Fruit fly (Drosophila melanogaster) whole organism, embryonic: Measurements from ENCODE around the gene Or88a.
A peak's percentile ranks its signal among the peaks of the same experiment; 100 is the strongest.

Source experiments
- Atf3 ChIP-seq: fragments of 200-800 bp; sonication (Bioruptor generic); optimal IDR thresholded peaks from 3 replicates; lab custom pipeline; 2016; ENCODE audit warnings: missing biosample characterization, missing genetic modification characterization
- CG12299 ChIP-seq: fragments of 200-800 bp; sonication (Bioruptor generic); optimal IDR thresholded peaks from 2 replicates; lab custom pipeline; 2018; ENCODE audit warnings: missing biosample characterization, mild to moderate bottlenecking, missing genetic modification characterization
- CG1233 ChIP-seq: fragments of 200-800 bp; sonication (Bioruptor generic); optimal IDR thresholded peaks from 4 replicates; lab custom pipeline; 2018; ENCODE audit warnings: missing biosample characterization, mild to moderate bottlenecking, missing genetic modification characterization
- CG13424 ChIP-seq: fragments of 200-800 bp; sonication (Bioruptor generic); optimal IDR thresholded peaks from 2 replicates; lab custom pipeline; 2019; ENCODE audit warnings: missing biosample characterization, mild to moderate bottlenecking, missing genetic modification characterization, moderate library complexity
- CG14667 ChIP-seq: fragments of 200-800 bp; sonication (Bioruptor generic); IDR thresholded peaks from 2 replicates; pipeline ENCODE4 v1.3.6; 2022; ENCODE audit warnings: missing biosample characterization, missing genetic modification characterization
- CG15073 ChIP-seq: fragments of 200-800 bp; sonication (Bioruptor generic); optimal IDR thresholded peaks from 2 replicates; lab custom pipeline; 2016; ENCODE audit warnings: missing biosample characterization, missing genetic modification characterization
- CG15514 ChIP-seq: fragments of 200-800 bp; sonication (Bioruptor generic); optimal IDR thresholded peaks from 3 replicates; lab custom pipeline; 2017; ENCODE audit warnings: missing biosample characterization, missing genetic modification characterization, mild to moderate bottlenecking, moderate library complexity, missing genetic modification reagents
- CG15696 ChIP-seq: fragments of 200-800 bp; sonication (Bioruptor generic); optimal IDR thresholded peaks from 2 replicates; lab custom pipeline; 2019; ENCODE audit warnings: missing biosample characterization, mild to moderate bottlenecking, missing genetic modification characterization, moderate library complexity
- CG1647 ChIP-seq: fragments of 200-800 bp; sonication (Bioruptor generic); optimal IDR thresholded peaks from 3 replicates; lab custom pipeline; 2016; ENCODE audit warnings: missing biosample characterization, missing genetic modification characterization
- CG16779 ChIP-seq: fragments of 200-800 bp; sonication (Bioruptor generic); IDR thresholded peaks from 2 replicates; pipeline ENCODE4 v1.3.6; 2022; ENCODE audit warnings: missing biosample characterization, missing genetic modification characterization
- CG16815 ChIP-seq: fragments of 200-800 bp; sonication (Bioruptor generic); optimal IDR thresholded peaks from 3 replicates; lab custom pipeline; 2017; ENCODE audit warnings: missing biosample characterization, mild to moderate bottlenecking, missing genetic modification characterization
- CG17359 ChIP-seq: fragments of 200-800 bp; sonication (Bioruptor generic); optimal IDR thresholded peaks from 3 replicates; lab custom pipeline; 2018; ENCODE audit warnings: missing biosample characterization, mild to moderate bottlenecking, missing genetic modification characterization, moderate library complexity
- CG17385 ChIP-seq: fragments of 200-800 bp; sonication (Bioruptor generic); optimal IDR thresholded peaks from 3 replicates; lab custom pipeline; 2018; ENCODE audit warnings: missing biosample characterization, mild to moderate bottlenecking, missing genetic modification characterization
- CG1792 ChIP-seq: fragments of 200-800 bp; sonication (Bioruptor generic); optimal IDR thresholded peaks from 2 replicates; lab custom pipeline; 2016; ENCODE audit warnings: missing biosample characterization, missing genetic modification characterization
- CG2202 ChIP-seq: fragments of 200-800 bp; sonication (Bioruptor generic); optimal IDR thresholded peaks from 2 replicates; lab custom pipeline; 2018; ENCODE audit warnings: missing biosample characterization, mild to moderate bottlenecking, missing genetic modification characterization
- CG3065 ChIP-seq: fragments of 200-800 bp; sonication (Bioruptor generic); optimal IDR thresholded peaks from 2 replicates; lab custom pipeline; 2016; ENCODE audit warnings: missing biosample characterization, missing genetic modification characterization
- CG32772 ChIP-seq: fragments of 200-800 bp; sonication (Bioruptor generic); IDR thresholded peaks from 2 replicates; pipeline ENCODE4 v1.3.6; 2022; ENCODE audit warnings: missing biosample characterization, missing genetic modification characterization
- CG34224 ChIP-seq: fragments of 200-800 bp; sonication (Bioruptor generic); IDR thresholded peaks from 3 replicates; pipeline ENCODE4 v1.3.6; 2022; ENCODE audit warnings: missing biosample characterization, missing genetic modification characterization; ENCODE audit not compliant: partially characterized antibody
- CG9817 ChIP-seq: fragments of 200-800 bp; sonication (Bioruptor generic); optimal IDR thresholded peaks from 2 replicates; lab custom pipeline; 2018; ENCODE audit warnings: missing biosample characterization, mild to moderate bottlenecking, missing genetic modification characterization, moderate library complexity
- CG9876 ChIP-seq: fragments of 200-800 bp; sonication (Bioruptor generic); optimal IDR thresholded peaks from 2 replicates; lab custom pipeline; 2016; ENCODE audit warnings: missing biosample characterization, missing genetic modification characterization
- Dad ChIP-seq: fragments of 200-800 bp; sonication (Bioruptor generic); optimal IDR thresholded peaks from 3 replicates; lab custom pipeline; 2016; ENCODE audit warnings: missing biosample characterization, missing genetic modification characterization
- Dfd ChIP-seq, 2 experiments: fragments of >200 bp; optimal IDR thresholded peaks; 2 replicates each; lab custom pipeline; 2017; ENCODE audit warnings: missing biosample characterization in 2 of 2, missing genetic modification characterization in 2 of 2
- Dll ChIP-seq: fragments of 200-800 bp; sonication (Bioruptor generic); IDR thresholded peaks from 4 replicates; pipeline ENCODE4 v1.3.6; 2022; ENCODE audit warnings: missing biosample characterization, missing genetic modification characterization; ENCODE audit not compliant: partially characterized antibody
- E2f2 ChIP-seq: fragments of 200-800 bp; sonication (Bioruptor generic); IDR thresholded peaks from 2 replicates; pipeline ENCODE4 v1.3.6; 2022; ENCODE audit warnings: missing biosample characterization, missing genetic modification characterization
- Hand ChIP-seq: fragments of 200-800 bp; sonication (Bioruptor generic); optimal IDR thresholded peaks from 2 replicates; lab custom pipeline; 2017; ENCODE audit warnings: mild to moderate bottlenecking, missing biosample characterization, missing genetic modification reagents, missing genetic modification characterization
- MBD-R2 ChIP-seq: fragments of 200-800 bp; sonication (Bioruptor generic); IDR thresholded peaks from 2 replicates; pipeline ENCODE4 v1.3.6; 2022; ENCODE audit warnings: missing biosample characterization, missing genetic modification characterization
- Mad ChIP-seq: fragments of 200-800 bp; sonication (Bioruptor generic); optimal IDR thresholded peaks from 2 replicates; lab custom pipeline; 2016; ENCODE audit warnings: missing biosample characterization, missing genetic modification characterization
- Mrtf ChIP-seq: fragments of 200-800 bp; sonication (Bioruptor generic); IDR thresholded peaks from 3 replicates; pipeline ENCODE4 v1.3.6; 2022; ENCODE audit warnings: missing biosample characterization, missing genetic modification characterization
- Nf-YA ChIP-seq: fragments of 200-800 bp; sonication (Bioruptor generic); IDR thresholded peaks from 2 replicates; pipeline ENCODE4 v1.3.6; 2022; ENCODE audit warnings: missing biosample characterization, missing genetic modification characterization
- Six4 ChIP-seq: fragments of 200-800 bp; sonication (Bioruptor generic); optimal IDR thresholded peaks from 2 replicates; lab custom pipeline; 2016; ENCODE audit warnings: missing biosample characterization, missing genetic modification characterization
- Sry-β ChIP-seq: fragments of 200-800 bp; sonication (Bioruptor generic); optimal IDR thresholded peaks from 2 replicates; lab custom pipeline; 2018; ENCODE audit warnings: missing biosample characterization, mild to moderate bottlenecking, missing genetic modification characterization, moderate library complexity
- abd-A ChIP-seq: fragments of 200-800 bp; sonication (Bioruptor generic); optimal IDR thresholded peaks from 3 replicates; lab custom pipeline; 2019; ENCODE audit warnings: missing biosample characterization, mild to moderate bottlenecking, missing genetic modification characterization, moderate library complexity
- ac ChIP-seq: fragments of 200-800 bp; sonication (Bioruptor generic); optimal IDR thresholded peaks from 3 replicates; lab custom pipeline; 2017; ENCODE audit warnings: missing biosample characterization, mild to moderate bottlenecking, missing genetic modification characterization
- cato ChIP-seq: fragments of 200-800 bp; sonication (Bioruptor generic); optimal IDR thresholded peaks from 2 replicates; lab custom pipeline; 2016; ENCODE audit warnings: missing biosample characterization, missing genetic modification characterization, borderline replicate concordance
- chif ChIP-seq, 2 experiments: fragments of 200-800 bp; sonication (Bioruptor generic); optimal IDR thresholded peaks; 3 replicates each; lab custom pipeline; 2016; ENCODE audit warnings: missing biosample characterization in 2 of 2, missing genetic modification characterization in 2 of 2
- chm ChIP-seq: fragments of 200-800 bp; sonication (Bioruptor generic); IDR thresholded peaks from 2 replicates; pipeline ENCODE4 v1.3.6; 2022; ENCODE audit warnings: missing biosample characterization, missing genetic modification characterization
- dan ChIP-seq: fragments of 200-800 bp; sonication (Bioruptor generic); IDR thresholded peaks from 2 replicates; pipeline ENCODE4 v1.3.6; 2022; ENCODE audit warnings: missing biosample characterization, missing genetic modification characterization
- dmrt11E ChIP-seq: fragments of 200-800 bp; sonication (Bioruptor generic); optimal IDR thresholded peaks from 3 replicates; lab custom pipeline; 2018; ENCODE audit warnings: missing biosample characterization, mild to moderate bottlenecking, missing genetic modification characterization, moderate library complexity
- eyg ChIP-seq: fragments of 200-800 bp; sonication (Bioruptor generic); optimal IDR thresholded peaks from 3 replicates; lab custom pipeline; 2016; ENCODE audit warnings: missing biosample characterization, missing genetic modification characterization
- hbn ChIP-seq: fragments of 200-800 bp; sonication (Bioruptor generic); IDR thresholded peaks from 2 replicates; pipeline ENCODE4 v1.3.6; 2022; ENCODE audit warnings: missing biosample characterization, missing genetic modification characterization; ENCODE audit not compliant: partially characterized antibody
- odd ChIP-seq: fragments of 200-800 bp; sonication (Bioruptor generic); optimal IDR thresholded peaks from 2 replicates; lab custom pipeline; 2017; ENCODE audit warnings: missing biosample characterization, mild to moderate bottlenecking, missing genetic modification characterization
- onecut ChIP-seq: fragments of 200-800 bp; sonication (Bioruptor generic); IDR thresholded peaks from 2 replicates; pipeline ENCODE4 v1.3.6; 2022; ENCODE audit warnings: missing biosample characterization, missing genetic modification characterization
- otp ChIP-seq: fragments of 200-800 bp; sonication (Bioruptor generic); IDR thresholded peaks from 3 replicates; pipeline ENCODE4, ENCODE4 v1.3.6; 2022; ENCODE audit warnings: missing biosample characterization, missing genetic modification characterization
- pnt ChIP-seq: fragments of 200-800 bp; sonication (Bioruptor generic); optimal IDR thresholded peaks from 3 replicates; lab custom pipeline; 2016; ENCODE audit warnings: missing biosample characterization, missing genetic modification characterization
- prd ChIP-seq, 3 experiments: fragments of >200 bp in 2 of 3; fragments of 200-800 bp in 1 of 3; sonication (Bioruptor generic) in 1 of 3; optimal IDR thresholded peaks in 2 of 3; IDR thresholded peaks in 1 of 3; 2 replicates in 2 of 3; 3 replicates in 1 of 3; pipeline versions ENCODE4 v1.3.6 to Lab custom; 2017 to 2022; ENCODE audit warnings: missing biosample characterization in 1 of 3, missing genetic modification characterization in 1 of 3
- sens ChIP-seq: fragments of 200-800 bp; sonication (Bioruptor generic); peaks from one replicate; lab custom pipeline; 2016; ENCODE audit warnings: missing biosample characterization, missing genetic modification characterization
- sens-2 ChIP-seq: fragments of 200-800 bp; sonication (Bioruptor generic); IDR thresholded peaks from 2 replicates; pipeline ENCODE4 v1.3.6; 2022; ENCODE audit warnings: missing biosample characterization, missing genetic modification characterization
- twi ChIP-seq: fragments of 200-800 bp; optimal IDR thresholded peaks from 2 replicates; lab custom pipeline; 2019; ENCODE audit warnings: missing biosample characterization, mild to moderate bottlenecking, missing genetic modification characterization, moderate library complexity
- zfh1 ChIP-seq: fragments of 200-800 bp; sonication (Bioruptor generic); IDR thresholded peaks from 3 replicates; pipeline ENCODE4 v1.3.6; 2022; ENCODE audit warnings: missing biosample characterization, missing genetic modification characterization

The Or88a gene

DNA sequence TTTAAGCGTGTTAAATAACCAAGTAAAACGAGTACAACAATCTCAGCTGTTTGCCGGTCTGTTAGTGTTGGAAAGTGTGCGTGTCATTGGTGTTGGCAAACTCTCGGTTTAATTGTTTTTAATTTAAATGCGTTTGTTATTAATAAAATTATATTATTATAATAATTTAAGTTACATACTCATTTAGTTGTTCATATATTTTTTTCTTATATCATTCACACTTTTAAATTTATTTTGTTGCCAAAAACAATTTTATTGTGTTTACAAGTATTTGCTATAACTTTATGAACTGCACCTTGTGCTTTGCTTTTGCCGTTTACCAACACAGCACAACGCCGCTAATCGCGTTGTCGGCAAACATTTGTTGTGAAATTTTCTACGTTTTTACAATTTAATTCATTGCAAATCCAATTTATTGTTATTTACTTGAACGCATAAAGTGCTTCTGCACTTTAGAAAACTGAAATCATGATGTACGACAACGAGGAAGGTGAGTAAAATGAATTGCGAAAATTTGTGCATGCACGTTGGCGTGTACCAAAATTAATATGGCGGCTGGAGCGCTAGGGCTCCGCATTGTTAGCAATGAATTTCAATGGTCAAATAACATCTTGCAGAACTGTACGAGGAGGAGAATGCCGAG, 16.4 kb downstream of the Or88a start, which contains the start of the genes 140up and Polr2B:
Gene 140up (minus strand): TSS at position 70 of the 643 bp plus-strand sequence.
Gene Polr2B (plus strand): TSS at position 313 of the 643 bp plus-strand sequence.
- TF ChIP-seq hbn, result no peak
- 0 out of 2 replicates have a peak, but pooled peaks have one; percentile 43 for TF ChIP-seq chm (GFP tag; lab: Robert Waterston, UW)
- TF ChIP-seq otp (GFP tag; lab: Robert Waterston, UW), result peak; percentile 76; the same call in 2 of the 3 replicates
- no peak for TF ChIP-seq Dfd (GFP tag; optimal IDR thresholded peaks at IDR 0.05; lab: Kevin White, UChicago)
- TF ChIP-seq dan (GFP tag; lab: Robert Waterston, UW), result peak; percentile 37; the same call in 1 of the 2 replicates
- peak; percentile 38 for TF ChIP-seq eyg (GFP tag; lab: Kevin White, UChicago)
- TF ChIP-seq abd-A, result no peak
- peak; percentile 86 for TF ChIP-seq CG12299 (tag; lab: Kevin White, UChicago)
- TF ChIP-seq Mrtf (GFP tag; lab: Robert Waterston, UW), result peak; percentile 88
- TF ChIP-seq CG17359 (tag; lab: Kevin White, UChicago), result peak; percentile 93
- peak; percentile 82 for TF ChIP-seq CG2202 (tag; lab: Kevin White, UChicago)
- TF ChIP-seq CG15514 (GFP tag; lab: Kevin White, UChicago), result peak; percentile 82
- TF ChIP-seq CG13424, result peak; percentile 95
- TF ChIP-seq CG17385 (GFP tag; lab: Kevin White, UChicago), result peak; percentile 89
- TF ChIP-seq CG15073 (GFP tag; lab: Kevin White, UChicago), result peak; percentile 67
- peak; percentile 80 for TF ChIP-seq odd (GFP tag; lab: Kevin White, UChicago)
- TF ChIP-seq CG34224 (GFP tag; lab: Robert Waterston, UW), result no peak
- TF ChIP-seq Sry-β (GFP tag; lab: Kevin White, UChicago), result peak; percentile 57
- peak; percentile 89 for TF ChIP-seq Six4 (GFP tag; lab: Kevin White, UChicago)
- peak; percentile 72 for TF ChIP-seq Hand (GFP tag; lab: Kevin White, UChicago)
- TF ChIP-seq CG16779 (GFP tag; lab: Robert Waterston, UW), result no peak
- TF ChIP-seq CG9876 (GFP tag; lab: Kevin White, UChicago), result peak; percentile 55
- TF ChIP-seq Nf-YA, result peak; percentile 79
- TF ChIP-seq zfh1 (GFP tag; lab: Robert Waterston, UW), result peak; percentile 88
- peak; percentile 81 for TF ChIP-seq pnt (GFP tag; lab: Kevin White, UChicago)
- peak; percentile 93 for TF ChIP-seq CG32772
- peak; percentile 68 for TF ChIP-seq Atf3 (GFP tag; lab: Kevin White, UChicago)
- peak; percentile 70 for TF ChIP-seq E2f2 (GFP tag; lab: Robert Waterston, UW)
- TF ChIP-seq Mad (GFP tag; lab: Kevin White, UChicago), result peak; percentile 89
- TF ChIP-seq Dad, result peak; percentile 52
- TF ChIP-seq sens (GFP tag; lab: Kevin White, UChicago), result peak; percentile 95
- TF ChIP-seq prd (optimal IDR thresholded peaks at IDR 0.05; lab: Kevin White, UChicago), result no peak
- peak; percentile 93 for TF ChIP-seq prd (GFP tag; IDR thresholded peaks at IDR 0.05; lab: Robert Waterston, UW)
- TF ChIP-seq CG16815 (GFP tag; lab: Kevin White, UChicago), result peak; percentile 91
- TF ChIP-seq CG14667 (GFP tag; lab: Robert Waterston, UW), result peak; percentile 86
- peak; percentile 75 for TF ChIP-seq onecut (GFP tag; lab: Robert Waterston, UW)
- peak; percentile 47 for TF ChIP-seq CG1792
- TF ChIP-seq MBD-R2 (GFP tag; lab: Robert Waterston, UW), result peak; percentile 91; the same call in 1 of the 2 replicates
- TF ChIP-seq twi, result peak; percentile 90
- TF ChIP-seq ac (GFP tag; lab: Kevin White, UChicago), result peak; percentile 12
- peak; percentile 92 for TF ChIP-seq dmrt11E (tag; lab: Kevin White, UChicago)
- TF ChIP-seq Dll (GFP tag; lab: Robert Waterston, UW), result 0 out of 4 replicates have a peak, but pooled peaks have one; percentile 27
- peak; percentile 92 for TF ChIP-seq CG3065 (GFP tag; lab: Kevin White, UChicago)
- peak; percentile 50 for TF ChIP-seq CG1647
- peak; percentile 60 to 76 for TF ChIP-seq chif (GFP tag; optimal IDR thresholded peaks at IDR 0.05; lab: Kevin White, UChicago)
- 0 out of 2 replicates have a peak, but pooled peaks have one; percentile 36 for TF ChIP-seq sens-2 (GFP tag; lab: Robert Waterston, UW)
- TF ChIP-seq CG15696, result peak; percentile 93
- TF ChIP-seq CG9817 (tag; lab: Kevin White, UChicago), result peak; percentile 95
- TF ChIP-seq cato (GFP tag; lab: Kevin White, UChicago), result peak; percentile 93
- TF ChIP-seq CG1233 (GFP tag; lab: Kevin White, UChicago), result peak; percentile 92
